Worm (Caenorhabditis elegans) whole organism, L4/young adult: ENCODE data around the gene pef-1.

Experiments
- W03F9.2 ChIP-seq: fragments of 150-350 bp; optimal IDR thresholded peaks from 2 replicates; lab custom pipeline; 2014; ENCODE audit warnings: missing biosample characterization, missing genetic modification characterization
- dao-5 ChIP-seq: sonication (generic microtip); optimal IDR thresholded peaks from 2 replicates; lab custom pipeline; 2016; ENCODE audit warnings: missing genotype, missing genetic modification characterization, moderate library complexity, missing compliant biosample characterization
- him-1 ChIP-seq: sonication (generic microtip); optimal IDR thresholded peaks from 2 replicates; lab custom pipeline; 2016; ENCODE audit warnings: missing genotype, missing genetic modification reagents, missing genetic modification characterization, missing compliant biosample characterization

Gene pef-1

ce11 chrIII:936037-936507 is 10.0 kb upstream of the pef-1 start, which contains the start of gene fbxa-55:
fbxa-55 (minus strand) TSS chrIII:936087.
- no peak for TF ChIP-seq dao-5
- no peak for TF ChIP-seq him-1
- TF ChIP-seq W03F9.2 (tag; lab: Kevin White, UChicago) = no peak

DNA sequence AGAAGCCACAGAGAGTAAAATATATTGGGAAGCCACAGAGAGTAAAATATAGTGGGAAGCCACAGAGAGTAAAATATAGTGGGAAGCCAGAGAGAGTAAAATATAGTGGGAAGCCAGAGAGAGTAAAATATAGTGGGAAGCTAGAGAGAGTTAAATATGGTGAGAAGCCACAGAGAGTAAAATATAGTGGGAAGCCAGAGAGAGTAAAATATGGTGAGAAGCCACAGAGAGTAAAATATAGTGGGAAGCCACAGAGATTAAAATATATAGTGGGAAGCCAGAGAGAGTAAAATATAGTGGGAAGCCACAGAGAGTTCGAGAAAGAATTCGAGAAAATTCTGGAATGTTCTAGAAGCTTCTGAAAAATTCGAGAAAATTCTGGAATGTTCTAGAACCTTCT is 5.3 kb upstream of the pef-1 start:
- TF ChIP-seq dao-5 = peak; percentile 29

DNA sequence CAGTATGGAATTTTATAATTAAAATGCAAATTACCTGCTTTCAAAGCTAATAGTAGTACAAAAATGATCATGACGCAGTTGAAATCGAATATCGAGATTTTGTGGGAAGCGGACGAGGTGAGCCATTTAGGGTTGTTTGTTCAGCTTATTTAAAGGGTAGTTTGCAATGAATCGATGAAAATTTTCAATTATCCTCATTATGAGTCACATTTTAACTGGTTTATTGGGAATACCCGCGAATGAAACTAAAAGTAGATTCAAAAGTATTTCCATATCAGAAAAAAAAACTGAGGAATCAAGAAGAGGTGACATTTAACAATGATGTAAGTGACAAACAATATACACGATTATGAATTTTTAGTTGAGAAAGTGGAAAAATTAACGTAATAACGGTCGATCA is 6.8 kb downstream of the pef-1 start, which contains the start of gene F23H11.7:
F23H11.7 (minus strand) TSS at position 101 of the 400 bp plus-strand sequence.
- TF ChIP-seq W03F9.2 (tag; lab: Kevin White, UChicago) (no peak), him-1 (no peak), dao-5 (no peak)

ce11 chrIII:916897-917296 is 9.2 kb downstream of the pef-1 start, which contains the start of gene idpp-13:
idpp-13 (minus strand) TSS chrIII:916997.
- TF ChIP-seq W03F9.2 (tag; lab: Kevin White, UChicago) = no peak
- TF ChIP-seq him-1 = no peak
- no peak for TF ChIP-seq dao-5

DNA sequence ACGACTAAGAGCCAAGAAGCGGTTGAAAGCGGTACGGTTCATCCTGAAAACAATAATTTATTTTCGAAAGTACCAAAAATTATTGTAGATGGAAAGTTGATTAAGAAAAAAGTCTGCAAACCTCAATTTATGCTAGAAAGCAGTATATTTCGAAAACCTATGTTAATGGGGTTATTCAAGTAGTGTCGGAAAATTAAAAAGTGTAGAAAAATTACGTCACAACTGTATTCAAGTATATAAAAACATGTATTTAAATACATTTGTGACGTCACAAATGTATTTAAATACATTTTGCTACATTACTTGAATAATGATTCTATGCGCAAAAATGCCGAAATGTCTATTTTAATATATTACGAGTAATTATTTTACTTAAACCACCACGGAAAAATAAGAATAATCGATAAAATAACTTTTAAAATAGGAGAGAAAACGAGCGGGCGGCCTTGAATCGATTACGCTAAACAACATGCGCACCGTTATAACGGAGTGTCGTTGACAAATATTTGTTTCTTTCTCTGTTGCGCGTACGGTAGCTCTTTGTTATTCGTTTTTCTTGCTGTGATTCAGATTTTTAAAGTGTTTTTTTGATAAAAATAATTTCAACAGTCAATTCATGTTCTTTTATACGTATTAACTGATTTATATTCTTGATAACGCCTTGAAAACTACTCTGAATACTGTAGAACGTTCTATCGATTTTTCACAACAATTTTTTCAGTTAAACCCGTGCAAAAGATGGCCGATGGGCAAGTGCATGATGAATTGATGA is 15.4 kb downstream of the pef-1 start, which contains the start of the genes F23H11.5 and bra-2:
F23H11.5 (minus strand) TSS at position 51 of the 772 bp plus-strand sequence.
bra-2 (plus strand) TSS at position 722 of the 772 bp plus-strand sequence.
- TF ChIP-seq dao-5 = no peak
- no peak for TF ChIP-seq him-1
- TF ChIP-seq W03F9.2 (tag; lab: Kevin White, UChicago) = no peak

DNA sequence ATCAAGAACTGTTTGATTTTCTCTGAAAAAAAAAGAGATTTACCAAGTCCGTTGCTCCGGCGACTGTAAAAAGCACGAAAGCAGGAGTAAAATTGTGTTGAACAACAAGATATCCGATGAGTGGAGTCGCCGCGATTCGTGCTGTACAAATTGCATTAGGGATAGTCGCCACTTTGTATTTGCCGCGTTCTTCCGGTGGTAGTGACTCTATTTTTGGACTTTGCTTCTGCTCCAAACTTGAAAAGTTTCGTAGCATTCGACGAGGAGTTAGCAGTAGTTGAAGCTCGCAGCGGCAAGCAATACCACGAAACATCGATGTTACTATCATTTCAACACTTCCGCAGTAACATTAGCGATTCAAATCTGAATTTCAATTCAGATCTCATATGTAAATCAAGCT is 16.6 kb downstream of the pef-1 start, which contains the start of gene crls-1:
crls-1 (minus strand) TSS at position 363 of the 400 bp plus-strand sequence.
- no peak for TF ChIP-seq W03F9.2 (tag; lab: Kevin White, UChicago)
- no peak for TF ChIP-seq dao-5
- no peak for TF ChIP-seq him-1

DNA sequence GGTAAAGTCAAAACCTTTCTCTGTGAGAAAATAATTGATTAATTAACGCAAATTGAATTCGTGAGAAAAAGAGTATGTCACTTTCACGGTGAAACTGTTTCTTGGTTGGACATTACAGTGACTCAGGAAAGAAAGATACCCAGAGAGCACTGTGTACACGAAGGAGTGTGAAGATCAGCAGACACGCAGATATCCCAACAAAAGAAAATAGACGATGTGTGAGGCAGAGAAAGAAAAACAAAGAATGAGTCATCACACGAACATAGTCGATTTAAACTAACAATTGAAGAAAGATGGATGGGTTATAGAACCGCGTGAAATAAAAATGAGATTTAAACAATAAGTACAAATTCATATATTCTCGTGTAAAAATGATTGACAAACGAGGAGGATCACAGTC is 18.1 kb downstream of the pef-1 start:
- TF ChIP-seq him-1 = no peak
- TF ChIP-seq W03F9.2 (tag; lab: Kevin White, UChicago) = no peak
- no peak for TF ChIP-seq dao-5

ce11 chrIII:907311-907710 is 18.8 kb downstream of the pef-1 start, which contains the start of gene F23H11.4:
F23H11.4 (minus strand) TSS chrIII:907539.
- no peak for TF ChIP-seq dao-5
- no peak for TF ChIP-seq W03F9.2 (tag; lab: Kevin White, UChicago)
- no peak for TF ChIP-seq him-1

DNA sequence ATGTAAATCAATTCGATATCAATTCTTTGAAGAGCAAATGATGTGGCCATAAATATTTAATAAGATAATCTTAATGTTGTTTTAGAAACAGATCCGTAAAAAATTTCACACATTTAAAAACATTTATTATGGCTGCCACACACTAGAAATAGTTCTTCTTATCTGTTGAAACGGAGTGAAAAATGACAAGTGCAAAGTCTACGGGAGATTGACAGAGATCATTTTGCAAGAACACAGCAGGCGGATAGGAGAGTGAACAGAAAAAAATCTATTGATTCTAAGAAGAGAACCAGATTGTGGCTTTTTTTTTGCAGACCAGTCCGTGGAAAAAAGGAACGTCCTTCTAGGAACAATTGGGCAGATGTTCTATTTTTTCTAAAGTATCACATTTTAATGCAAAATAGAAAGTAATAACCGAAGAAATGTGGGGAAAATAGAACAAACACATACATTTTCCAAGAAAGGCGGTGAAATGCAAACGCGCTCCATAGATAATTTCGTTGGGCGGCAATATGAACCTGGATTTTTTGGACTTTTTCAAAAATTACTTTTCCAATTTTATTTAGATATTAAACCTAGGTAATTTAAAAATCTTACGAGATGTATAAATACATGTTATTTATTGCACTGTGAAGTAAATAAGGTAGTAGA is 24.4 kb downstream of the pef-1 start:
- TF ChIP-seq him-1 = no peak
- TF ChIP-seq dao-5 = no peak
- TF ChIP-seq W03F9.2 (tag; lab: Kevin White, UChicago) = no peak

DNA sequence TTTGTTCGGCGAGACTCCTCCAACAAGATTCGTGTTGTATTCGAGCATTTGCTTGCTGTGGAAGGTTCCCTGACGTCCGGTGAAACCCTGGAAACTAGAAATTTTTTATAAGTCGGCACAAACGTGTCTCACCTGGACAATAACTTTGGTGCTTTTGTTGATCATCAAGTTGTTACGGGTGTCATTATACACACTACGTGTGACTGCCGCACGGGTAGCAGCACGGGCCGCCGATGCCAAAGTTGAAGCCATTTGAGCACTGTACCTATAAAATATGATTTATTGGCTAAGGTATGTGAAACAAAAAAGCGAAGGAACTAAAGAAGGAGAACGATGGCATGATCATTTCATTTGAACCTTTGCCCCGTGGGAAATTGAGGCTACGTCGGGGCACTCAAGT is 25.0 kb downstream of the pef-1 start, which contains the start of gene sucl-2:
sucl-2 (minus strand) TSS at position 265 of the 400 bp plus-strand sequence.
- no peak for TF ChIP-seq W03F9.2 (tag; lab: Kevin White, UChicago)
- TF ChIP-seq him-1 = no peak
- TF ChIP-seq dao-5 = no peak

DNA sequence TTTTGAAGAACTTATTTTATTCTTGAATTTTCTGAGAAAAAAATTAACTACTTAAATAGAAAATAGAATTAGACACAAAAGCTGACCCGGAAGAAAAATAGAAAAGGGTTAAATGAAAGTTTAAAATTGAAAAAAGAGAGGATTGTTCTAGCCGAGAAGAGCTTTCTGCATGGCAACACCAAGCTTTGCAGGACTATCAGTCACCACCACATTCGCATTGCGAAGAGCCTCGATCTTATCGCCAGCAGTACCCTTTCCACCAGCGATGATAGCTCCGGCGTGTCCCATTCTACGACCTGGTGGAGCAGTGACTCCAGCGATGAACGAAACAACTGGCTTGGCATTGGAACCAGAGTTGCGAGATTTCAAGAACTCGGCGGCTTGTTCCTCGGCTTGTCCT is 26.0 kb downstream of the pef-1 start:
- TF ChIP-seq dao-5 = no peak

DNA sequence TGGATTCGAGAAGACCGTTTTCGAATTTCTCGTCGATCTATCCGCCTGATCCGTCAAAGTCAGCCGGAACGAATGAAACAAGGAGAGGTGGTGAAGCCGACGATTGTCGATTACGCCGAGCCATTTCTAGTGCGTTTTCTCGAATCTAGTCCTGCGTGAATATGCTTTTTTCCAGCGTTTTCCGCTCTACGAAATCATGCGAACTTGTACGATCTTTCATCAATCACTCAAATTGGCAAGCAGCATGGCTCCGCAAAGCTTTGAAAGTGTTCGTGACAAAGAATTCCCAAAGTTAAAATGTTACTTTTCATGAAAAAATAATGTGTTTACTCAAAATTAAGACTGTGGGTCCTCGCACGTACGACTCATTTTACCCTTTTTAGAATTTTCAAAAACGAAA is 29.2 kb downstream of the pef-1 start:
- TF ChIP-seq dao-5 (no peak), him-1 (no peak), W03F9.2 (tag; lab: Kevin White, UChicago) (no peak)

- TF ChIP-seq him-1 = no peak
- no peak for TF ChIP-seq dao-5
- TF ChIP-seq W03F9.2 (tag; lab: Kevin White, UChicago) = no peak
Observed at ce11 chrIII:895525-895924, 30.6 kb downstream of the pef-1 start, which contains the start of the genes ztf-18 and F23H11.2. ztf-18 (minus strand) TSS chrIII:895712. F23H11.2 (plus strand) TSS chrIII:895747.

DNA sequence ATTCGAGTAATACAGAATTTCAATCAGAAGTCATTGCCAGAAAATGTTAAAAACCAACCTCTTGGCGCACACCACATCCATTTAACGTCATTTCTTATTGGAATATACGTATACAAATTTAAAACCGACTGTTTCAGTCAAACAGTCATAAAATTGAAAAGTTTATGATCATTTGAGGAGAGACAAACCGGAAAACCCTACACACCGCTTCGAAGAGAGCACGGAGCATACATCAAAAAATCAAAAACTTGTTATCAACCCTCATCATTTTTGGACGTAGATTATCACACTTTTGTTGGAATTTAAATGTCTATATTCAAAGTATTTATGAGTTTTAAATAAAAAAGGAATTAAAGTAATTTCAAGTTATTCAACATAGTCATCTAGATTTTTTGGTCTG is 35.1 kb downstream of the pef-1 start, which contains the start of gene T24C4.10:
T24C4.10 (minus strand) TSS at position 230 of the 400 bp plus-strand sequence.
- no peak for TF ChIP-seq him-1
- TF ChIP-seq W03F9.2 (tag; lab: Kevin White, UChicago) = no peak
- no peak for TF ChIP-seq dao-5
